Worm (Caenorhabditis elegans): ENCODE results near the gene trd-1.

Gene trd-1

ce11 chrIII:7381546-7382171 lies 4.4 kb upstream of the trd-1 start, which contains the start of the genes hmg-4 and T20B12.3 (continued):
- no peak for TF ChIP-seq tbx-2 (tag; optimal IDR thresholded peaks at IDR 0.05)
- peak; percentile 35 for TF ChIP-seq rnt-1 (tag; optimal IDR thresholded peaks at IDR 0.05)
- no peak for TF ChIP-seq Y116A8C.19 (tag; optimal IDR thresholded peaks at IDR 0.05; ENCODE audit: borderline replicate concordance)
- TF ChIP-seq dpl-1 (GFP tag; optimal IDR thresholded peaks at IDR 0.05), result peak; percentile 23 to 75 (median 68)
- TF ChIP-seq ztf-4 (tag; optimal IDR thresholded peaks at IDR 0.05), result no peak
- peak; percentile 9 for TF ChIP-seq fkh-10 (GFP tag; optimal IDR thresholded peaks at IDR 0.05)
- no peak for TF ChIP-seq lin-13 (GFP tag; optimal IDR thresholded peaks at IDR 0.05)
- peak; percentile 18 for TF ChIP-seq swsn-7 (tag; optimal IDR thresholded peaks at IDR 0.05)
- no peak for TF ChIP-seq aha-1 (tag; optimal IDR thresholded peaks at IDR 0.05)
- peak; percentile 46 for TF ChIP-seq C16A3.4 (tag; optimal IDR thresholded peaks at IDR 0.05)
- no peak for TF ChIP-seq fkh-8 (tag; optimal IDR thresholded peaks at IDR 0.05)
- TF ChIP-seq sox-4 (tag; optimal IDR thresholded peaks at IDR 0.05), result no peak
- no peak for TF ChIP-seq lir-3 (tag; optimal IDR thresholded peaks at IDR 0.05; ENCODE audit: poor library complexity)
- TF ChIP-seq C34B4.2 (tag; optimal IDR thresholded peaks at IDR 0.05), result no peak
- TF ChIP-seq ces-1 (GFP tag; optimal IDR thresholded peaks at IDR 0.05), result no peak
- TF ChIP-seq nhr-76 (tag; optimal IDR thresholded peaks at IDR 0.05), result no peak
- TF ChIP-seq nhr-84 (tag; optimal IDR thresholded peaks at IDR 0.05), result no peak
- TF ChIP-seq nhr-237 (tag; optimal IDR thresholded peaks at IDR 0.05), result no peak
- TF ChIP-seq ama-1 (optimal IDR thresholded peaks at IDR 0.05), result no peak
- TF ChIP-seq ceh-8 (GFP tag; optimal IDR thresholded peaks at IDR 0.05), result no peak
- no peak for TF ChIP-seq nhr-20 (tag; optimal IDR thresholded peaks at IDR 0.05)
- no peak for TF ChIP-seq ztf-11 (tag; optimal IDR thresholded peaks at IDR 0.05)
- no peak for TF ChIP-seq efl-3 (GFP tag; optimal IDR thresholded peaks at IDR 0.05)
- TF ChIP-seq ceh-90 (tag; optimal IDR thresholded peaks at IDR 0.05), result no peak
- TF ChIP-seq irx-1 (tag; optimal IDR thresholded peaks at IDR 0.05), result peak; percentile 16
- peak; percentile 9 for TF ChIP-seq nhr-85 (tag)
- TF ChIP-seq blmp-1 (tag; optimal IDR thresholded peaks at IDR 0.05), result peak; percentile 51
- TF ChIP-seq mdl-1 (tag; optimal IDR thresholded peaks at IDR 0.05), result peak in 1 of 2 experiments; percentile 41
- TF ChIP-seq zip-4 (GFP tag; optimal IDR thresholded peaks at IDR 0.05), result no peak
- TF ChIP-seq mef-2 (tag; optimal IDR thresholded peaks at IDR 0.05), result no peak
- peak; percentile 85 for TF ChIP-seq F16B12.6 (tag; optimal IDR thresholded peaks at IDR 0.05)
- peak in 1 of 3 experiments; percentile 58 for TF ChIP-seq ceh-82 (tag; optimal IDR thresholded peaks at IDR 0.05)
- no peak for TF ChIP-seq unc-62 (GFP tag; optimal IDR thresholded peaks at IDR 0.05)
- no peak for TF ChIP-seq lin-39 (tag; optimal IDR thresholded peaks at IDR 0.05)
- no peak for TF ChIP-seq egl-13 (tag; optimal IDR thresholded peaks at IDR 0.05)
- TF ChIP-seq nhr-12 (tag; optimal IDR thresholded peaks at IDR 0.05), result no peak
- no peak for TF ChIP-seq nhr-11 (tag; optimal IDR thresholded peaks at IDR 0.05)
- TF ChIP-seq snu-23 (GFP tag; optimal IDR thresholded peaks at IDR 0.05), result peak; percentile 58
- TF ChIP-seq ceh-63 (GFP tag; optimal IDR thresholded peaks at IDR 0.05), result no peak
- no peak for TF ChIP-seq nhr-28 (tag; optimal IDR thresholded peaks at IDR 0.05)
- no peak for TF ChIP-seq snpc-4 (tag; optimal IDR thresholded peaks at IDR 0.05)
- TF ChIP-seq unc-30 (tag; optimal IDR thresholded peaks at IDR 0.05), result no peak
- TF ChIP-seq fos-1 (tag; optimal IDR thresholded peaks at IDR 0.05), result no peak
- no peak for TF ChIP-seq sptf-1 (tag; optimal IDR thresholded peaks at IDR 0.05)
- TF ChIP-seq unc-130 (tag; optimal IDR thresholded peaks at IDR 0.05), result no peak
- TF ChIP-seq elt-3 (tag; optimal IDR thresholded peaks at IDR 0.05), result peak in 1 of 6 experiments; percentile 29
- TF ChIP-seq isw-1 (GFP tag; IDR thresholded peaks at IDR 0.05), result no peak
- TF ChIP-seq hlh-17 (GFP tag; optimal IDR thresholded peaks at IDR 0.05; ENCODE audit: borderline replicate concordance), result no peak
- TF ChIP-seq xbp-1 (tag; optimal IDR thresholded peaks at IDR 0.05), result peak; percentile 30
- TF ChIP-seq aly-2 (tag; optimal IDR thresholded peaks at IDR 0.05), result no peak
- no peak for TF ChIP-seq zag-1 (tag; optimal IDR thresholded peaks at IDR 0.05)
- TF ChIP-seq dsc-1 (tag; optimal IDR thresholded peaks at IDR 0.05), result no peak
- TF ChIP-seq lin-15B (tag; optimal IDR thresholded peaks at IDR 0.05), result peak; percentile 18
- TF ChIP-seq hlh-4 (tag; optimal IDR thresholded peaks at IDR 0.05), result no peak

All from whole organism, L1 larva.